Fruit fly (Drosophila melanogaster): ENCODE results near the gene CG13693.
A peak's percentile ranks its signal among the peaks of the same experiment; 100 is the strongest.

The CG13693 gene

dm6 chr2L:283071-283482, 50.8 kb downstream of the CG13693 start, which contains the start of gene CG11601 (continued):
- no peak for TF ChIP-seq CG17912 (GFP tag; optimal IDR thresholded peaks at IDR 0.05)
- TF ChIP-seq Meics (GFP tag; optimal IDR thresholded peaks at IDR 0.05): no peak
- no peak for TF ChIP-seq Dfd (GFP tag; optimal IDR thresholded peaks at IDR 0.05)
- TF ChIP-seq HHEX (GFP tag; optimal IDR thresholded peaks at IDR 0.05): peak; percentile 9
- no peak for TF ChIP-seq Fer2 (tag; optimal IDR thresholded peaks at IDR 0.05)
- TF ChIP-seq C15 (GFP tag; IDR thresholded peaks at IDR 0.05): no peak
- no peak for TF ChIP-seq CG6854 (GFP tag; optimal IDR thresholded peaks at IDR 0.05)
- TF ChIP-seq CG1024 (GFP tag; IDR thresholded peaks at IDR 0.05): no peak
- peak; percentile 27 for TF ChIP-seq CG31365 (tag; optimal IDR thresholded peaks at IDR 0.05)
- peak; percentile 19 for TF ChIP-seq chn (GFP tag; optimal IDR thresholded peaks at IDR 0.05)
- peak; percentile 33; the same call in 1 of the 2 replicates for TF ChIP-seq CG10366 (GFP tag; IDR thresholded peaks at IDR 0.05)
- TF ChIP-seq CG15269 (tag; optimal IDR thresholded peaks at IDR 0.05): no peak
- peak; percentile 98 for TF ChIP-seq CG18764 (GFP tag; optimal IDR thresholded peaks at IDR 0.05)
- no peak for TF ChIP-seq Gsc (GFP tag; IDR thresholded peaks at IDR 0.05)
- no peak for TF ChIP-seq CG10565 (GFP tag; optimal IDR thresholded peaks at IDR 0.05)
- TF ChIP-seq CG17361 (GFP tag; IDR thresholded peaks at IDR 0.05): peak; percentile 59; the same call in 1 of the 3 replicates
- TF ChIP-seq hbn (GFP tag; IDR thresholded peaks at IDR 0.05; ENCODE audit: partially characterized antibody): peak; percentile 25; the same call in 1 of the 2 replicates
- TF ChIP-seq Side (GFP tag; optimal IDR thresholded peaks at IDR 0.05): peak; percentile 10
- peak; percentile 39 for TF ChIP-seq fu2 (GFP tag; optimal IDR thresholded peaks at IDR 0.05)
- no peak for TF ChIP-seq sens-2 (GFP tag; IDR thresholded peaks at IDR 0.05)
- no peak for TF ChIP-seq bowl (GFP tag; IDR thresholded peaks at IDR 0.05)
- no peak for TF ChIP-seq CG8281 (tag; optimal IDR thresholded peaks at IDR 0.05)
- no peak for TF ChIP-seq CG14014 (GFP tag; IDR thresholded peaks at IDR 0.05)
- peak; percentile 70 for TF ChIP-seq CG1792 (GFP tag; optimal IDR thresholded peaks at IDR 0.05)
- TF ChIP-seq Nf-YC (tag; optimal IDR thresholded peaks at IDR 0.05): peak; percentile 23
- no peak for TF ChIP-seq Elba2 (GFP tag; optimal IDR thresholded peaks at IDR 0.05)
- no peak for TF ChIP-seq CG6254 (GFP tag; optimal IDR thresholded peaks at IDR 0.05)
- TF ChIP-seq CG3838 (GFP tag; optimal IDR thresholded peaks at IDR 0.05): no peak
- TF ChIP-seq otp (GFP tag; IDR thresholded peaks at IDR 0.05): no peak
- TF ChIP-seq CG32772 (GFP tag; IDR thresholded peaks at IDR 0.05): 0 out of 2 replicates have a peak, but pooled peaks have one; percentile 22
- peak; percentile 20 for TF ChIP-seq Mes4 (GFP tag; optimal IDR thresholded peaks at IDR 0.05)
- TF ChIP-seq CG17612 (GFP tag; IDR thresholded peaks at IDR 0.05): no peak
- no peak for TF ChIP-seq GATAe (GFP tag; conservative IDR thresholded peaks at IDR 0.05)
- TF ChIP-seq slbo (GFP tag; IDR thresholded peaks at IDR 0.05): peak; percentile 57
- no peak for TF ChIP-seq luna (GFP tag; optimal IDR thresholded peaks at IDR 0.05)
- no peak for TF ChIP-seq CG6175 (GFP tag; IDR thresholded peaks at IDR 0.05)
- TF ChIP-seq CG14050 (GFP tag; IDR thresholded peaks at IDR 0.05): no peak
- TF ChIP-seq CG12391 (tag; optimal IDR thresholded peaks at IDR 0.05): peak; percentile 36
- TF ChIP-seq Trl (optimal IDR thresholded peaks at IDR 0.05): no peak
- peak; percentile 5 for TF ChIP-seq Trl (GFP tag; optimal IDR thresholded peaks at IDR 0.05)
- no peak for TF ChIP-seq ham (GFP tag; IDR thresholded peaks at IDR 0.05)
- no peak for TF ChIP-seq CG10654 (GFP tag; optimal IDR thresholded peaks at IDR 0.05)
- TF ChIP-seq CG43689 (GFP tag; IDR thresholded peaks at IDR 0.05): no peak
- no peak for TF ChIP-seq slou (GFP tag; optimal IDR thresholded peaks at IDR 0.05)

All from whole organism, embryonic.